Worm (Caenorhabditis elegans): ENCODE results near the gene Y73C8B.9.

Y73C8B.9 gene

DNA sequence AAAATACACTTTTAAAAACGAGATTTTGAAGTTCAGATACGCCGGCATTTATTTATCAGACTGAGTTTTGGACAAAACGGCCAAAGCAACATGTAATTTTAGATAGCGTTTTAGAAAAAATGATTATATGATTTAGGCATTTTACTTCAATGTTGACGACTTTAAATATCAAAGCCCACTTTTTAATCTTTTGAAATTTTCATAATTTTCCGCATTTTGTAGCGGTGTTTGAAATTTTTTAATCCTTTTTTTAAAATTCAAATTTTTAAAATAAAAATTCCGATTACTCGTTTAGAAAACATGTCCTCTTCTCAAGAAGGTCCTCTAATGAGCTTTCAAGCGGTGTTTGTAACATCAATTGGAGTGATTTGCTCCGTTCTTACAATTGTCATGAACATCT is 23.5 kb upstream of the Y73C8B.9 start, which contains the start of gene srbc-6:
Gene srbc-6, plus strand, starts transcription at position 301 of the 400 bp plus-strand sequence.
- TF ChIP-seq unc-55 (GFP tag; optimal IDR thresholded peaks at IDR 0.05) (no peak), nhr-23 (tag; optimal IDR thresholded peaks at IDR 0.05) (no peak)

DNA sequence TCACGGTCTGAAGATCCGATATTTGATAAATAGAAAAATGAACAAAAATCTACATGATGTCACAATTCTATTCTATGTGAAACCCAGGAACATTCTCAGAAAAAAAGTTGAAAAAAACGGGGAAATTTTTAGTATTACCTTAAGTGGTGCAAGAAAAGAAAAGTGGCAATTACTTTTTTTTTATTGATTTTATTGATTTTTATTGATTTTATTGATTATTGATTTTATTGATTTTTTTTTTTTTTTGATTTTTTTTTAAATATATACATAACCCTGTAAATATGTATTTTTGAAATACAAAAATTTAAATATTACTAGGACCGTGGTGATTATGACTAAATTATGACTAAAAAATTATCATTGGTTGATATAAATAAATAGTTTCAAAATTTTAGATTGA is 21.7 kb upstream of the Y73C8B.9 start:
- TF ChIP-seq lin-11 (tag; optimal IDR thresholded peaks at IDR 0.05) (no peak), ztf-4 (tag; optimal IDR thresholded peaks at IDR 0.05) (no peak), lin-39 (tag; optimal IDR thresholded peaks at IDR 0.05) (no peak), alr-1 (tag; optimal IDR thresholded peaks at IDR 0.05) (no peak), Y55F3AM.14 (GFP tag; optimal IDR thresholded peaks at IDR 0.05) (no peak)

DNA sequence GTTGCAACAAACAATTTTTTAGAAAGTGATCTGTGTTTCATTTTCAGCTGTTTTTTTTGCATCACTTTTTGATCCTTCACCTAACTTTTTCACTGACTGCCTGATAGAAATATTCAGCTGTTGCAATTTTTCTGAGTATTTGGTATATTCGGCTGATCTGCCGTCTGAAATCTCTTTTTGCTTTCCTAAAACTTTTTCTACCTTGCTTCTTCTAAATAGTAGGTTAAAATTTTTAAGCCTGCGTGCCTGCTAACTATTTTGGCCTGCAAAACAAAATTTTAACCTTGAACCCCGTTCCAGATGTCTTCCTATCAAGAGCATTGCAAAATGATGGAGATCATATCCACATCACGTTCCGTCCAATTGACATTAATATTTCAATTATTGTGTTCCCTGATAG is 17.2 kb upstream of the Y73C8B.9 start, which contains the start of gene srab-8:
Gene srab-8, plus strand, starts transcription at position 301 of the 400 bp plus-strand sequence.
- no peak for TF ChIP-seq ztf-11 (tag; optimal IDR thresholded peaks at IDR 0.05)
- no peak for TF ChIP-seq nhr-23 (tag; optimal IDR thresholded peaks at IDR 0.05)
- TF ChIP-seq nhr-21 (tag; optimal IDR thresholded peaks at IDR 0.05) = no peak

DNA sequence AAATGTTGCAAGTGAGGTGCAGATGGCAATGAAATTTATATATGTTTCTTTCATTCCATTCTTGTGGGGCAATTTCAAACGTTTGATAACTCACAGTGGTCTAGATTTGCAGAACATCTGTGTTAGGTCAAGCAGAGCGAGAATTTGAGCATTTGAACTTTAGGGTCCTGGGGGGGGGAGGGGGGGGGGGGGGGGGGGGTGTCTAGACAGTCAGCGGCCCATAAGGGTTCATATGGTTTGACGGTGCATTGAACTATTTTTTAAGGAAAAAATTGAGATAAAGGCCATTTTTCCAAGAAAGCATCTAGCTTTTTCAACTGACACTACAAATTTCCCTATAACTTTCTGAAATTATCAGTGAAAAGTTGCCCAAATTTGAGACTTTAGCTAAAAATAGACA is 7.5 kb upstream of the Y73C8B.9 start:
- TF ChIP-seq ztf-4 (tag; optimal IDR thresholded peaks at IDR 0.05) (no peak), blmp-1 (tag; optimal IDR thresholded peaks at IDR 0.05; ENCODE audit: insufficient read depth) (no peak), ztf-11 (tag; optimal IDR thresholded peaks at IDR 0.05) (no peak), Y55F3AM.14 (GFP tag; optimal IDR thresholded peaks at IDR 0.05) (no peak), nhr-23 (tag; optimal IDR thresholded peaks at IDR 0.05) (no peak), nhr-21 (tag; optimal IDR thresholded peaks at IDR 0.05) (no peak), unc-39 (tag; optimal IDR thresholded peaks at IDR 0.05) (no peak), mab-5 (tag; optimal IDR thresholded peaks at IDR 0.05) (no peak), alr-1 (tag; optimal IDR thresholded peaks at IDR 0.05) (no peak), nhr-11 (tag; optimal IDR thresholded peaks at IDR 0.05) (no peak)

DNA sequence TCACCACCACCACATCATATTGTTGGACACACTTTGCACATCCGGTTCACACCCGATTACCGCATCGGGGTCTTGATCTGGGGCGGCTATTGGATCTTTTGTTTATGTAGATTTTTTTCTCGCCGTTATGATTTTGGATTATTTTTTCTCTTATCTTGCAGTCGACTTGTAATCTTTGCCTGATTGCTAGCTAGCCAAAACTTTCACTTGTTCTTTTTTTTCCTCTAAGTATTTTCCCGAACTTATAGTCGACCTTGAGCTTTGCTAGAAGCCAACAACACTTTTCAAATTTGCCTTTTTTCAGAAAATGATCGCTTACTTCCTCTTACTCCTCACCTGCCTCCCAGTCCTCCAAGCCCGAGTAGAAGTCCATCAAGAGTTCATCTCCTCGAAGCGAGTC is 5.3 kb upstream of the Y73C8B.9 start, which contains the start of gene lag-2:
Gene lag-2, plus strand, starts transcription at position 301 of the 400 bp plus-strand sequence.
- TF ChIP-seq skn-1 (tag; optimal IDR thresholded peaks at IDR 0.05) (no peak), alr-1 (tag; optimal IDR thresholded peaks at IDR 0.05) (no peak), lin-13 (GFP tag; optimal IDR thresholded peaks at IDR 0.05) (no peak), unc-62 (GFP tag; optimal IDR thresholded peaks at IDR 0.05) (no peak), ZK546.5 (tag; optimal IDR thresholded peaks at IDR 0.05) (no peak), egl-27 (tag; optimal IDR thresholded peaks at IDR 0.05) (no peak), crh-2 (tag; optimal IDR thresholded peaks at IDR 0.05) (no peak), ztf-11 (tag; optimal IDR thresholded peaks at IDR 0.05) (no peak), nhr-10 (tag; optimal IDR thresholded peaks at IDR 0.05) (no peak), nhr-77 (tag; optimal IDR thresholded peaks at IDR 0.05) (no peak), nhr-129 (tag; optimal IDR thresholded peaks at IDR 0.05) (no peak), zag-1 (tag; optimal IDR thresholded peaks at IDR 0.05) (no peak), unc-39 (tag; optimal IDR thresholded peaks at IDR 0.05) (no peak), nhr-23 (tag; optimal IDR thresholded peaks at IDR 0.05) (no peak), elt-1 (tag; optimal IDR thresholded peaks at IDR 0.05) (no peak)

DNA sequence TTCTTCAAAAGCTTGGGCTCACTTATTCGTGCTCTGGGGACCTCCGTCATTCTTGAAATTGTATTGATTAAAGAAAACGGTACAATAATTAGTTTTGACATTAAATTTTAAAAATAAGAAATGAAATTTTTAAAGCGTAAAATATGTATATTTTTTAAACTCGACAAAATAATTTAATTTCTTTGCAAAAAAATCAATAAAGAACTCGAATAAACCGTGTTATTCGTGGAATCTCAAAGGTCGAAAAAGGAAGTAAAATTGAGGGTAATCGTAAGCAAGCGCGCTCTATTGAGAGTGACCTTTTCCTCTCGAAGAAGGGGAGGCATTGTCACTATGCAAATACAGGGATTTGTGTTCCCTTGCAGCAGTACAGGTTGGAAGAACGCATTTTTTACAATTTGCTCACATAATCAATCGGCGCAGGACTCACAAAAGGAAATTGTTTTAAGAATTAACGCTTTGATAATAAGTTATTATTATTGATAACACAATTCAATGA is 1.6 kb downstream of the Y73C8B.9 start, which contains the start of gene Y73C8B.2:
Gene Y73C8B.2, minus strand, starts transcription at position 51 of the 499 bp plus-strand sequence.
- no peak for TF ChIP-seq alr-1 (tag; optimal IDR thresholded peaks at IDR 0.05)
- peak; percentile 7 for TF ChIP-seq gmeb-1 (tag; optimal IDR thresholded peaks at IDR 0.05)
- no peak for TF ChIP-seq sma-3 (GFP tag; optimal IDR thresholded peaks at IDR 0.05)
- no peak for TF ChIP-seq zag-1 (tag; optimal IDR thresholded peaks at IDR 0.05)
- no peak for TF ChIP-seq elt-1 (tag; optimal IDR thresholded peaks at IDR 0.05)
- no peak for TF ChIP-seq snpc-4 (tag; optimal IDR thresholded peaks at IDR 0.05)
- TF ChIP-seq nhr-6 (tag; optimal IDR thresholded peaks at IDR 0.05) = no peak
- TF ChIP-seq nhr-12 (tag; optimal IDR thresholded peaks at IDR 0.05) = no peak
- peak; percentile 1 for TF ChIP-seq nhr-21 (tag; optimal IDR thresholded peaks at IDR 0.05)
- TF ChIP-seq peb-1 (tag; optimal IDR thresholded peaks at IDR 0.05) = no peak
- no peak for TF ChIP-seq ZK546.5 (tag; optimal IDR thresholded peaks at IDR 0.05)
- no peak for TF ChIP-seq mbf-1 (tag; optimal IDR thresholded peaks at IDR 0.05)
- peak; percentile 70 for TF ChIP-seq fos-1 (tag; optimal IDR thresholded peaks at IDR 0.05)
- TF ChIP-seq ztf-11 (tag; optimal IDR thresholded peaks at IDR 0.05) = no peak
- TF ChIP-seq skn-1 (tag; optimal IDR thresholded peaks at IDR 0.05) = no peak
- no peak for TF ChIP-seq ama-1 (optimal IDR thresholded peaks at IDR 0.05)
- no peak for TF ChIP-seq dmd-4 (tag; optimal IDR thresholded peaks at IDR 0.05)
- no peak for TF ChIP-seq sem-4 (tag; optimal IDR thresholded peaks at IDR 0.05)
- no peak for TF ChIP-seq nhr-10 (tag; optimal IDR thresholded peaks at IDR 0.05)
- no peak for TF ChIP-seq Y55F3AM.14 (GFP tag; optimal IDR thresholded peaks at IDR 0.05)
- TF ChIP-seq nhr-77 (tag; optimal IDR thresholded peaks at IDR 0.05) = no peak
- TF ChIP-seq lin-13 (GFP tag; optimal IDR thresholded peaks at IDR 0.05) = no peak
- no peak for TF ChIP-seq blmp-1 (tag; optimal IDR thresholded peaks at IDR 0.05; ENCODE audit: insufficient read depth)
- no peak for TF ChIP-seq unc-39 (tag; optimal IDR thresholded peaks at IDR 0.05)
- TF ChIP-seq lin-39 (tag; optimal IDR thresholded peaks at IDR 0.05) = no peak
- TF ChIP-seq aly-2 (tag; optimal IDR thresholded peaks at IDR 0.05) = no peak
- peak; percentile 27 for TF ChIP-seq crh-2 (tag; optimal IDR thresholded peaks at IDR 0.05)
- no peak for TF ChIP-seq ceh-16 (tag; optimal IDR thresholded peaks at IDR 0.05)
- no peak for TF ChIP-seq mdl-1 (tag; optimal IDR thresholded peaks at IDR 0.05)
- TF ChIP-seq sma-9 (GFP tag; optimal IDR thresholded peaks at IDR 0.05) = no peak
- TF ChIP-seq sma-9 (tag; optimal IDR thresholded peaks at IDR 0.05) = no peak
- no peak for TF ChIP-seq mab-5 (tag; optimal IDR thresholded peaks at IDR 0.05)
- no peak for TF ChIP-seq ceh-82 (tag; optimal IDR thresholded peaks at IDR 0.05)
- TF ChIP-seq egl-27 (tag; optimal IDR thresholded peaks at IDR 0.05) = no peak
